Worm (Caenorhabditis elegans) whole organism, L4 larva: ENCODE data around the gene srh-248.

ENCODE experiments used
- ceh-28 ChIP-seq: fragments of 150-350 bp; optimal IDR thresholded peaks from 2 replicates; lab custom pipeline; 2014; ENCODE audit warnings: missing biosample characterization, missing genetic modification reagents, missing genetic modification characterization
- lin-39 ChIP-seq: fragments of 150-350 bp; optimal IDR thresholded peaks from 2 replicates; lab custom pipeline; 2014; ENCODE audit warnings: missing biosample characterization, missing genetic modification reagents, missing genetic modification characterization
- nhr-11 ChIP-seq: fragments of 150-350 bp; optimal IDR thresholded peaks from 2 replicates; lab custom pipeline; 2014; ENCODE audit warnings: missing biosample characterization, missing genetic modification characterization
- nhr-237 ChIP-seq: sonication (generic microtip); optimal IDR thresholded peaks from 2 replicates; lab custom pipeline; 2017; ENCODE audit warnings: missing biosample characterization, missing genetic modification characterization
- nhr-25 ChIP-seq: sonication (generic microtip); optimal IDR thresholded peaks from 2 replicates; lab custom pipeline; 2017; ENCODE audit warnings: missing genetic modification characterization, mild to moderate bottlenecking, missing compliant biosample characterization, antibody characterized with exemption, moderate library complexity, borderline replicate concordance; ENCODE audit not compliant: insufficient read depth

- no peak for TF ChIP-seq lin-39
- no peak for TF ChIP-seq nhr-25 (tag; lab: Kevin White, UChicago)
- no peak for TF ChIP-seq nhr-11 (tag; lab: Kevin White, UChicago)
- TF ChIP-seq ceh-28 = no peak
- no peak for TF ChIP-seq nhr-237 (tag; lab: Kevin White, UChicago)
These were observed 36.8 kb upstream of the srh-248 start for ce11 chrV:2992060-2992459.
